Worm (Caenorhabditis elegans) whole organism, L1 larva: ENCODE measurements around the gene gcy-32.
A peak's percentile ranks its signal among the peaks of the same experiment; 100 is the strongest.

Source experiments
- C04F5.9 ChIP-seq: sonication (generic microtip); optimal IDR thresholded peaks from 2 replicates; lab custom pipeline; 2016; ENCODE audit warnings: missing genetic modification characterization, missing compliant biosample characterization
- C16A3.4 ChIP-seq: fragments of 150-350 bp; optimal IDR thresholded peaks from 2 replicates; lab custom pipeline; 2014; ENCODE audit warnings: missing biosample characterization, missing genetic modification characterization
- C34B4.2 ChIP-seq: sonication (generic microtip); optimal IDR thresholded peaks from 2 replicates; lab custom pipeline; 2017; ENCODE audit warnings: mild to moderate bottlenecking, missing genetic modification characterization, missing compliant biosample characterization
- F16B12.6 ChIP-seq: fragments of 150-350 bp; optimal IDR thresholded peaks from 2 replicates; lab custom pipeline; 2014; ENCODE audit warnings: missing biosample characterization, missing genetic modification characterization
- aha-1 ChIP-seq: fragments of 150-350 bp; optimal IDR thresholded peaks from 2 replicates; lab custom pipeline; 2014; ENCODE audit warnings: missing biosample characterization, missing genetic modification characterization
- alr-1 ChIP-seq: fragments of 200-800 bp; sonication (Bioruptor generic); optimal IDR thresholded peaks from 2 replicates; lab custom pipeline; 2018; ENCODE audit warnings: borderline replicate concordance, mild to moderate bottlenecking, missing genetic modification characterization, missing compliant biosample characterization
- ama-1 ChIP-seq: fragments of 150-350 bp; optimal IDR thresholded peaks from 2 replicates; lab custom pipeline; 2014
- ceh-88 ChIP-seq: fragments of 200-800 bp; sonication (Bioruptor generic); IDR thresholded peaks from 2 replicates; pipeline ENCODE4 v1.3.6; 2022; ENCODE audit warnings: missing genetic modification characterization, missing compliant biosample characterization
- ces-1 ChIP-seq: fragments of 150-350 bp; optimal IDR thresholded peaks from 2 replicates; lab custom pipeline; 2014; ENCODE audit warnings: missing biosample characterization, missing genetic modification reagents, missing genetic modification characterization
- dpl-1 ChIP-seq, 3 experiments: fragments of 150-350 bp in 2 of 3; sonication (generic microtip) in 1 of 3; optimal IDR thresholded peaks; 2 replicates each; lab custom pipeline; 2014 to 2017; ENCODE audit warnings: missing biosample characterization in 3 of 3, missing genetic modification characterization in 3 of 3, missing genetic modification reagents in 3 of 3
- dsc-1 ChIP-seq: sonication (generic microtip); optimal IDR thresholded peaks from 2 replicates; lab custom pipeline; 2016; ENCODE audit warnings: mild to moderate bottlenecking, missing genetic modification characterization, missing compliant biosample characterization
- efl-3 ChIP-seq: fragments of 200-800 bp; sonication (Bioruptor generic); optimal IDR thresholded peaks from 2 replicates; lab custom pipeline; 2018; ENCODE audit warnings: mild to moderate bottlenecking, missing genetic modification characterization, missing compliant biosample characterization
- egl-13 ChIP-seq: sonication (generic microtip); optimal IDR thresholded peaks from 2 replicates; lab custom pipeline; 2016; ENCODE audit warnings: missing genotype, missing genetic modification reagents, missing genetic modification characterization, missing compliant biosample characterization
- elt-2 ChIP-seq: sonication (generic microtip); optimal IDR thresholded peaks from 2 replicates; lab custom pipeline; 2016; ENCODE audit warnings: missing genetic modification characterization, mild to moderate bottlenecking, inconsistent platforms, missing compliant biosample characterization, missing genetic modification reagents
- elt-3 ChIP-seq, 6 experiments: fragments of 150-350 bp in 1 of 6; sonication (generic microtip); optimal IDR thresholded peaks; 2 replicates each; lab custom pipeline; 2017 to 2018; ENCODE audit warnings: missing biosample characterization in 6 of 6, missing genetic modification characterization in 6 of 6, inconsistent platforms in 1 of 6
- ets-5 ChIP-seq: fragments of 200-800 bp; sonication (Bioruptor generic); IDR thresholded peaks from 2 replicates; pipeline ENCODE4 v1.3.6; 2022; ENCODE audit warnings: missing genetic modification characterization, missing compliant biosample characterization
- fkh-10 ChIP-seq: sonication (generic microtip); optimal IDR thresholded peaks from 2 replicates; lab custom pipeline; 2017; ENCODE audit warnings: missing biosample characterization, missing genetic modification reagents, missing genetic modification characterization
- fkh-4 ChIP-seq: sonication (generic microtip); optimal IDR thresholded peaks from 2 replicates; lab custom pipeline; 2016; ENCODE audit warnings: missing compliant biosample characterization, missing genetic modification characterization, borderline replicate concordance
- fkh-8 ChIP-seq: sonication (generic microtip); optimal IDR thresholded peaks from 2 replicates; lab custom pipeline; 2016; ENCODE audit warnings: mild to moderate bottlenecking, missing genetic modification characterization, missing compliant biosample characterization
- hlh-17 ChIP-seq: fragments of 200-800 bp; sonication (Bioruptor generic); optimal IDR thresholded peaks from 2 replicates; lab custom pipeline; 2018; ENCODE audit warnings: missing genetic modification characterization, mild to moderate bottlenecking, missing compliant biosample characterization, moderate library complexity, borderline replicate concordance
- jun-1 ChIP-seq: fragments of 150-350 bp; optimal IDR thresholded peaks from 2 replicates; lab custom pipeline; 2014; ENCODE audit warnings: missing biosample characterization, missing genetic modification reagents, missing genetic modification characterization
- lin-14 ChIP-seq: fragments of 200-800 bp; sonication (Bioruptor generic); optimal IDR thresholded peaks from 2 replicates; lab custom pipeline; 2018; ENCODE audit warnings: mild to moderate bottlenecking, missing genetic modification characterization, moderate library complexity, missing compliant biosample characterization
- lin-35 ChIP-seq, 2 experiments: fragments of 150-350 bp; optimal IDR thresholded peaks; 2 replicates each; lab custom pipeline; 2014; ENCODE audit warnings: missing biosample characterization in 2 of 2, missing genetic modification characterization in 2 of 2, missing genetic modification reagents in 2 of 2
- lin-39 ChIP-seq: fragments of 150-350 bp; optimal IDR thresholded peaks from 2 replicates; lab custom pipeline; 2014; ENCODE audit warnings: missing biosample characterization, missing genetic modification reagents, missing genetic modification characterization
- mab-9 ChIP-seq: fragments of 200-800 bp; sonication (Bioruptor generic); IDR thresholded peaks from 2 replicates; pipeline ENCODE4 v1.3.6; 2022; ENCODE audit warnings: missing genetic modification reagents, missing genetic modification characterization, missing compliant biosample characterization
- mdl-1 ChIP-seq, 2 experiments: fragments of 150-350 bp; optimal IDR thresholded peaks; 2 replicates each; lab custom pipeline; 2014 to 2017; ENCODE audit warnings: missing biosample characterization in 2 of 2, missing genetic modification characterization in 2 of 2, inconsistent platforms in 1 of 2
- mef-2 ChIP-seq: fragments of 150-350 bp; optimal IDR thresholded peaks from 2 replicates; lab custom pipeline; 2014; ENCODE audit warnings: missing biosample characterization, missing genetic modification characterization
- mep-1 ChIP-seq: fragments of 150-350 bp; optimal IDR thresholded peaks from 2 replicates; lab custom pipeline; 2014; ENCODE audit warnings: missing biosample characterization, missing genetic modification characterization
- nhr-11 ChIP-seq: fragments of 150-350 bp; optimal IDR thresholded peaks from 2 replicates; lab custom pipeline; 2014; ENCODE audit warnings: missing biosample characterization, missing genetic modification characterization
- nhr-19 ChIP-seq: fragments of 200-800 bp; sonication (Bioruptor generic); conservative IDR thresholded peaks from 2 replicates; pipeline ENCODE4 v1.3.6; 2022; ENCODE audit warnings: missing genetic modification characterization, missing compliant biosample characterization
- nhr-20 ChIP-seq: sonication (generic microtip); optimal IDR thresholded peaks from 2 replicates; lab custom pipeline; 2016; ENCODE audit warnings: mild to moderate bottlenecking, missing genetic modification characterization, missing compliant biosample characterization
- nhr-237 ChIP-seq: fragments of 150-350 bp; optimal IDR thresholded peaks from 2 replicates; lab custom pipeline; 2014; ENCODE audit warnings: missing biosample characterization, missing genetic modification characterization
- nhr-47 ChIP-seq: sonication (generic microtip); optimal IDR thresholded peaks from 2 replicates; lab custom pipeline; 2016; ENCODE audit warnings: mild to moderate bottlenecking, missing genetic modification characterization, moderate library complexity, missing compliant biosample characterization
- nhr-76 ChIP-seq: sonication (generic microtip); optimal IDR thresholded peaks from 2 replicates; lab custom pipeline; 2017; ENCODE audit warnings: missing biosample characterization, missing genetic modification characterization
- nhr-84 ChIP-seq: sonication (generic microtip); optimal IDR thresholded peaks from 2 replicates; lab custom pipeline; 2017; ENCODE audit warnings: missing biosample characterization, missing genetic modification characterization
- nhr-90 ChIP-seq: sonication (generic microtip); optimal IDR thresholded peaks from 2 replicates; lab custom pipeline; 2016; ENCODE audit warnings: mild to moderate bottlenecking, missing genetic modification characterization, missing compliant biosample characterization; ENCODE audit not compliant: poor library complexity
- pag-3 ChIP-seq: sonication (generic microtip); optimal IDR thresholded peaks from 2 replicates; lab custom pipeline; 2017; ENCODE audit warnings: missing genetic modification characterization, mild to moderate bottlenecking, missing compliant biosample characterization, antibody characterized with exemption, borderline replicate concordance; ENCODE audit not compliant: insufficient read depth
- rnt-1 ChIP-seq: sonication (generic microtip); optimal IDR thresholded peaks from 2 replicates; lab custom pipeline; 2016; ENCODE audit warnings: mild to moderate bottlenecking, missing genetic modification characterization, moderate library complexity, missing compliant biosample characterization
- skn-1 ChIP-seq: fragments of 150-350 bp; optimal IDR thresholded peaks from 2 replicates; lab custom pipeline; 2014; ENCODE audit warnings: missing biosample characterization, missing genetic modification characterization
- snu-23 ChIP-seq: sonication (generic microtip); optimal IDR thresholded peaks from 2 replicates; lab custom pipeline; 2016; ENCODE audit warnings: missing genetic modification characterization, missing compliant biosample characterization
- sox-4 ChIP-seq: sonication (generic microtip); optimal IDR thresholded peaks from 2 replicates; lab custom pipeline; 2016; ENCODE audit warnings: missing genetic modification characterization, missing compliant biosample characterization
- sup-37 ChIP-seq: fragments of 200-800 bp; sonication (Bioruptor generic); optimal IDR thresholded peaks from 2 replicates; lab custom pipeline; 2018; ENCODE audit warnings: mild to moderate bottlenecking, missing genetic modification characterization, missing compliant biosample characterization
- swsn-7 ChIP-seq: sonication (generic microtip); optimal IDR thresholded peaks from 2 replicates; lab custom pipeline; 2016; ENCODE audit warnings: missing genetic modification characterization, missing compliant biosample characterization
- tlp-1 ChIP-seq: fragments of 150-350 bp; optimal IDR thresholded peaks from 2 replicates; lab custom pipeline; 2014; ENCODE audit warnings: missing biosample characterization, missing genetic modification characterization
- unc-30 ChIP-seq: sonication (generic microtip); optimal IDR thresholded peaks from 2 replicates; lab custom pipeline; 2017; ENCODE audit warnings: missing biosample characterization, missing genetic modification characterization
- unc-62 ChIP-seq: fragments of 150-350 bp; optimal IDR thresholded peaks from 2 replicates; lab custom pipeline; 2014; ENCODE audit warnings: missing biosample characterization, missing genetic modification reagents, missing genetic modification characterization
- vab-15 ChIP-seq: sonication (generic microtip); optimal IDR thresholded peaks from 2 replicates; lab custom pipeline; 2017; ENCODE audit warnings: missing genotype, mild to moderate bottlenecking, missing genetic modification characterization, missing compliant biosample characterization
- xbp-1 ChIP-seq: sonication (generic microtip); optimal IDR thresholded peaks from 2 replicates; lab custom pipeline; 2016; ENCODE audit warnings: missing genetic modification characterization, missing compliant biosample characterization
- zip-4 ChIP-seq: fragments of 200-800 bp; sonication (Bioruptor generic); optimal IDR thresholded peaks from 2 replicates; lab custom pipeline; 2018; ENCODE audit warnings: mild to moderate bottlenecking, missing genetic modification characterization, moderate library complexity, missing compliant biosample characterization
- ztf-11 ChIP-seq, 2 experiments: sonication (generic microtip); optimal IDR thresholded peaks; 2 replicates each; lab custom pipeline; 2016 to 2017; ENCODE audit warnings: missing genetic modification characterization in 2 of 2, missing biosample characterization in 1 of 2, missing compliant biosample characterization in 1 of 2

The gcy-32 gene

ce11 chrV:13879241-13879640 is 36.0 kb downstream of the gcy-32 start, which contains the start of gene lbp-7:
TSS of gene lbp-7 (plus strand) at chrV:13879552.
- TF ChIP-seq elt-2 (peak; percentile 86), tlp-1 (tag; lab: Kevin White, UChicago) (peak; percentile 8), C04F5.9 (tag; lab: Kevin White, UChicago) (no peak), mef-2 (tag; lab: Kevin White, UChicago) (no peak), F16B12.6 (tag; lab: Kevin White, UChicago) (no peak), nhr-20 (tag; lab: Kevin White, UChicago) (peak; percentile 5)

- TF ChIP-seq aha-1 (tag; lab: Kevin White, UChicago) (no peak), vab-15 (tag; lab: Kevin White, UChicago) (no peak), fkh-8 (tag; lab: Kevin White, UChicago) (no peak), alr-1 (no peak), ets-5 (no peak), dsc-1 (tag; lab: Kevin White, UChicago) (no peak), ceh-88 (GFP tag; lab: Robert Waterston, UW) (no peak), skn-1 (tag; lab: Kevin White, UChicago) (no peak), unc-62 (GFP tag; lab: Kevin White, UChicago) (no peak), snu-23 (GFP tag; lab: Kevin White, UChicago) (peak; percentile 7), elt-2 (peak; percentile 76), nhr-11 (tag; lab: Kevin White, UChicago) (no peak), rnt-1 (no peak), fkh-4 (tag; lab: Kevin White, UChicago) (no peak), jun-1 (tag; lab: Kevin White, UChicago) (no peak), elt-3 (tag; optimal IDR thresholded peaks at IDR 0.05; lab: Kevin White, UChicago) (peak in 3 of 6 experiments; percentile 24 to 59 (median 31)), mdl-1 (tag; optimal IDR thresholded peaks at IDR 0.05; lab: Kevin White, UChicago) (peak in 1 of 2 experiments; percentile 13), nhr-20 (tag; lab: Kevin White, UChicago) (peak; percentile 48), egl-13 (tag; lab: Kevin White, UChicago) (no peak), lin-39 (tag; lab: Kevin White, UChicago) (no peak), ces-1 (GFP tag; lab: Kevin White, UChicago) (no peak), sox-4 (tag; lab: Kevin White, UChicago) (no peak), nhr-76 (tag; lab: Kevin White, UChicago) (no peak), zip-4 (no peak), C16A3.4 (tag; lab: Kevin White, UChicago) (no peak), ama-1 (lab: Kevin White, UChicago) (no peak), nhr-237 (no peak), nhr-84 (tag; lab: Kevin White, UChicago) (no peak), mef-2 (tag; lab: Kevin White, UChicago) (no peak), mab-9 (GFP tag; lab: Robert Waterston, UW) (no peak), dpl-1 (GFP tag; optimal IDR thresholded peaks at IDR 0.05; lab: Kevin White, UChicago) (peak in 1 of 3 experiments; percentile 35), nhr-90 (tag; lab: Kevin White, UChicago) (no peak), F16B12.6 (tag; lab: Kevin White, UChicago) (no peak), lin-14 (GFP tag; lab: Kevin White, UChicago) (peak; percentile 46), hlh-17 (GFP tag; lab: Kevin White, UChicago) (no peak), fkh-10 (GFP tag; lab: Kevin White, UChicago) (no peak), xbp-1 (no peak), lin-35 (GFP tag; optimal IDR thresholded peaks at IDR 0.05; lab: Kevin White, UChicago) (peak in 1 of 2 experiments; percentile 20), nhr-47 (tag; lab: Kevin White, UChicago) (no peak), swsn-7 (tag; lab: Kevin White, UChicago) (no peak), mep-1 (tag; lab: Kevin White, UChicago) (no peak), C34B4.2 (tag; lab: Kevin White, UChicago) (no peak), efl-3 (no peak), ztf-11 (tag; optimal IDR thresholded peaks at IDR 0.05; lab: Kevin White, UChicago) (no peak), sup-37 (GFP tag; lab: Kevin White, UChicago) (no peak), unc-30 (tag; lab: Kevin White, UChicago) (no peak), nhr-19 (GFP tag; lab: Robert Waterston, UW) (no peak), pag-3 (tag; lab: Kevin White, UChicago) (peak; percentile 42)
These were observed 37.1 kb downstream of the gcy-32 start for ce11 chrV:13878226-13878625.
